Fruit fly (Drosophila melanogaster) whole organism: ENCODE results near the gene Pomp.

Experiments used
- CG8478 ChIP-seq: fragments of >200 bp; optimal IDR thresholded peaks from 2 replicates; lab custom pipeline; 2018; ENCODE audit warnings: inconsistent platforms
- Dll ChIP-seq: fragments of >200 bp; optimal IDR thresholded peaks from 2 replicates; lab custom pipeline; 2017
- EcR ChIP-seq, 2 experiments: fragments of >200 bp; optimal IDR thresholded peaks; 2 replicates each; lab custom pipeline; 2017; ENCODE audit warnings: missing biosample characterization in 2 of 2, missing genetic modification characterization in 2 of 2, missing genetic modification reagents in 2 of 2
- psq ChIP-seq: fragments of >200 bp; optimal IDR thresholded peaks from 2 replicates; lab custom pipeline; 2017
- usp ChIP-seq: fragments of >200 bp; optimal IDR thresholded peaks from 2 replicates; lab custom pipeline; 2017; ENCODE audit warnings: missing biosample characterization, missing genetic modification characterization, mixed read lengths

dm6 chr2L:20785333-20785732 lies 2.1 kb upstream of the Pomp start:
- TF ChIP-seq psq (lab: Kevin White, UChicago) = no peak
- no peak for TF ChIP-seq CG8478 (lab: Kevin White, UChicago)
- no peak for TF ChIP-seq usp (GFP tag; lab: Kevin White, UChicago)
- no peak for TF ChIP-seq Dll (lab: Kevin White, UChicago)
- no peak for TF ChIP-seq EcR (GFP tag; optimal IDR thresholded peaks at IDR 0.05; lab: Kevin White, UChicago)
